Comparison of ENCODE assay signal across 2 worm cellular contexts in the genomic region with DNA sequence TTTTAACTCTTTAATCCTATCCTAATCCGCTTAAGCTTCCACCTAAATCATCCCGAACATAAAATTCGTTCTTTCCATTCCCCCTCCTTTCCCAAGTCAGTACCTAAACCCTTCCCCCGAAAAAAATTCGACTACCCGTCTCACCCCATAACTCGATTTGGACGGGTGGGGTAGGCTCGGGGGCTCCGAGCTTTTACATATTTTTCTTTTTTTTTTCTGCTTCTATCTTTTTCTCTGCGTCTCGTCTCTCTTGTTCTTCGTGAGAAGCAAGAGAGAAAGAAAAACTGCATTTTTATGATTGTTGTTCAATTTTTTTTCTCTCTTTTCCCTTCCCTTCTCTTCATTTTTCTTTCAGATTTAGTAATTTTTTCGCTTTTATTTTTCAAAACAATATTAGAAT.
TF ChIP-seq lines count a peak whose summit lies in the region.

No protein-coding gene starts in this region.

TF ChIP-seq in whole organism, L1 larva, 84 proteins besides CTCF, POLR2A, EP300 and RAD21 (continued from another document):
- no peak for TF ChIP-seq efl-1 (optimal IDR thresholded peaks at IDR 0.05; lab: Kevin White, UChicago)
- peak in 1 of 2 experiments; percentile 3 for TF ChIP-seq efl-1 (GFP tag; optimal IDR thresholded peaks at IDR 0.05 in 1 of 2; lab: Kevin White, UChicago)
- no peak for TF ChIP-seq ama-1 (optimal IDR thresholded peaks at IDR 0.05; lab: Kevin White, UChicago)
- no peak for TF ChIP-seq egl-13 (tag; optimal IDR thresholded peaks at IDR 0.05; lab: Kevin White, UChicago)
- peak; percentile 82 for TF ChIP-seq ces-1 (GFP tag; optimal IDR thresholded peaks at IDR 0.05; lab: Kevin White, UChicago)
- TF ChIP-seq mab-9 (GFP tag; IDR thresholded peaks at IDR 0.05; lab: Robert Waterston, UW) = no peak
- TF ChIP-seq nhr-90 (tag; optimal IDR thresholded peaks at IDR 0.05; lab: Kevin White, UChicago; ENCODE audit: poor library complexity) = no peak
- peak in 1 of 3 experiments; percentile 9 for TF ChIP-seq dpl-1 (GFP tag; optimal IDR thresholded peaks at IDR 0.05; lab: Kevin White, UChicago)
- peak; percentile 20 for TF ChIP-seq snu-23 (GFP tag; optimal IDR thresholded peaks at IDR 0.05; lab: Kevin White, UChicago)
- TF ChIP-seq C16A3.4 (tag; optimal IDR thresholded peaks at IDR 0.05; lab: Kevin White, UChicago) = no peak
- no peak for TF ChIP-seq tlp-1 (tag; optimal IDR thresholded peaks at IDR 0.05; lab: Kevin White, UChicago)
- TF ChIP-seq ceh-90 (tag; optimal IDR thresholded peaks at IDR 0.05; lab: Kevin White, UChicago) = no peak
- no peak for TF ChIP-seq egl-27 (tag; optimal IDR thresholded peaks at IDR 0.05; lab: Kevin White, UChicago)
- TF ChIP-seq lin-14 (GFP tag; optimal IDR thresholded peaks at IDR 0.05; lab: Kevin White, UChicago) = peak; percentile 76

TF ChIP-seq in whole organism, L4 larva, 104 proteins besides CTCF, POLR2A, EP300 and RAD21 (continued from another document):
- 0 out of 2 replicates have a peak, but pooled peaks have one; percentile 15 for TF ChIP-seq egl-43 (GFP tag; IDR thresholded peaks at IDR 0.05; lab: Robert Waterston, UW)
